Fruit fly (Drosophila melanogaster): ENCODE data around the gene mge.

mge gene

dm6 chr3L:3882046-3882445 is 27.7 kb downstream of the mge start:
- TF ChIP-seq NK7.1 (GFP tag; optimal IDR thresholded peaks at IDR 0.05) = no peak
- no peak for TF ChIP-seq slou (GFP tag; optimal IDR thresholded peaks at IDR 0.05)
- no peak for TF ChIP-seq Ravus (GFP tag; IDR thresholded peaks at IDR 0.05)
- no peak for TF ChIP-seq CG8388 (GFP tag; optimal IDR thresholded peaks at IDR 0.05)
- peak; percentile 18 for TF ChIP-seq CG5245 (GFP tag; optimal IDR thresholded peaks at IDR 0.05)
- TF ChIP-seq HmgZ (tag; optimal IDR thresholded peaks at IDR 0.05) = no peak
- TF ChIP-seq CG10431 (GFP tag; optimal IDR thresholded peaks at IDR 0.05) = no peak
- no peak for TF ChIP-seq CG1792 (GFP tag; optimal IDR thresholded peaks at IDR 0.05)
- TF ChIP-seq TFAM (GFP tag; optimal IDR thresholded peaks at IDR 0.05) = no peak
- TF ChIP-seq Sox102F (GFP tag; optimal IDR thresholded peaks at IDR 0.05) = no peak
- no peak for TF ChIP-seq CG1233 (GFP tag; optimal IDR thresholded peaks at IDR 0.05)
- no peak for TF ChIP-seq CG30020 (tag; optimal IDR thresholded peaks at IDR 0.05)
- no peak for TF ChIP-seq vnd (GFP tag; IDR thresholded peaks at IDR 0.05; ENCODE audit: partially characterized antibody)
- no peak for TF ChIP-seq h (optimal IDR thresholded peaks at IDR 0.05)
- no peak for TF ChIP-seq yki (optimal IDR thresholded peaks at IDR 0.05)
- TF ChIP-seq ssp (GFP tag; IDR thresholded peaks at IDR 0.05) = no peak
- TF ChIP-seq Asciz (GFP tag; optimal IDR thresholded peaks at IDR 0.05) = no peak
- no peak for TF ChIP-seq B-H2 (GFP tag; optimal IDR thresholded peaks at IDR 0.05)
- TF ChIP-seq Xbp1 (GFP tag; optimal IDR thresholded peaks at IDR 0.05) = peak; percentile 13
- no peak for TF ChIP-seq jigr1 (GFP tag; IDR thresholded peaks at IDR 0.05)
- no peak for TF ChIP-seq HLHmδ (GFP tag; optimal IDR thresholded peaks at IDR 0.05)
- no peak for TF ChIP-seq CG9215 (GFP tag; IDR thresholded peaks at IDR 0.05)
- no peak for TF ChIP-seq NFAT (GFP tag; IDR thresholded peaks at IDR 0.05)
- no peak for TF ChIP-seq CG8290 (GFP tag; optimal IDR thresholded peaks at IDR 0.05)
- TF ChIP-seq CG8290 (tag; optimal IDR thresholded peaks at IDR 0.05) = no peak
- no peak for TF ChIP-seq CG1529 (GFP tag; optimal IDR thresholded peaks at IDR 0.05)
- TF ChIP-seq Rfx (GFP tag; IDR thresholded peaks at IDR 0.05) = no peak
- no peak for TF ChIP-seq Vsx1 (GFP tag; optimal IDR thresholded peaks at IDR 0.05)
- TF ChIP-seq Eip74EF (GFP tag; optimal IDR thresholded peaks at IDR 0.05) = no peak
- TF ChIP-seq hth (optimal IDR thresholded peaks at IDR 0.05) = no peak
- no peak for TF ChIP-seq CG13123 (GFP tag; optimal IDR thresholded peaks at IDR 0.05)
- no peak for TF ChIP-seq CG4617 (GFP tag; optimal IDR thresholded peaks at IDR 0.05; ENCODE audit: borderline replicate concordance)
- peak; percentile 8 for TF ChIP-seq Six4 (GFP tag; optimal IDR thresholded peaks at IDR 0.05)
- no peak for TF ChIP-seq prd (optimal IDR thresholded peaks at IDR 0.05)
- peak; percentile 38; the same call in 1 of the 3 replicates for TF ChIP-seq prd (GFP tag; IDR thresholded peaks at IDR 0.05)
- TF ChIP-seq CG12219 (GFP tag; optimal IDR thresholded peaks at IDR 0.05) = no peak
- no peak for TF ChIP-seq tna (GFP tag; IDR thresholded peaks at IDR 0.05; ENCODE audit: partially characterized antibody)
- no peak for TF ChIP-seq Ada2b (GFP tag; IDR thresholded peaks at IDR 0.05)
- TF ChIP-seq Dip3 (GFP tag; optimal IDR thresholded peaks at IDR 0.05) = no peak
- TF ChIP-seq run (tag; optimal IDR thresholded peaks at IDR 0.05) = no peak
- no peak for TF ChIP-seq usp (GFP tag; optimal IDR thresholded peaks at IDR 0.05)
- no peak for TF ChIP-seq CG11085 (GFP tag; IDR thresholded peaks at IDR 0.05)
- TF ChIP-seq CG18599 (GFP tag; optimal IDR thresholded peaks at IDR 0.05) = no peak
- TF ChIP-seq CG17361 (GFP tag; IDR thresholded peaks at IDR 0.05) = no peak
- no peak for TF ChIP-seq cato (GFP tag; optimal IDR thresholded peaks at IDR 0.05; ENCODE audit: borderline replicate concordance)
- no peak for TF ChIP-seq sens-2 (GFP tag; IDR thresholded peaks at IDR 0.05)
- peak; percentile 16 for TF ChIP-seq Blimp-1 (GFP tag; optimal IDR thresholded peaks at IDR 0.05)
- TF ChIP-seq CG16863 (GFP tag; optimal IDR thresholded peaks at IDR 0.05) = no peak
- no peak for TF ChIP-seq insv (GFP tag; optimal IDR thresholded peaks at IDR 0.05)
- no peak for TF ChIP-seq Trl (optimal IDR thresholded peaks at IDR 0.05)
- no peak for TF ChIP-seq Trl (GFP tag; optimal IDR thresholded peaks at IDR 0.05)
- TF ChIP-seq tx (GFP tag; optimal IDR thresholded peaks at IDR 0.05) = no peak
- TF ChIP-seq Hr3 (GFP tag; optimal IDR thresholded peaks at IDR 0.05) = no peak
- no peak for TF ChIP-seq luna (GFP tag; optimal IDR thresholded peaks at IDR 0.05)

Measured in whole organism, embryonic.